Worm (Caenorhabditis elegans): ENCODE measurements around the gene K09A11.1.
A peak's percentile ranks its signal among the peaks of the same experiment; 100 is the strongest.

Gene K09A11.1

ce11 chrX:13251914-13252434 is 10.3 kb upstream of the K09A11.1 start, which contains the start of gene nhr-32:
Gene nhr-32 (plus strand): TSS chrX:13251964.
- TF ChIP-seq nhr-25 (tag; optimal IDR thresholded peaks at IDR 0.05; ENCODE audit: borderline replicate concordance, insufficient read depth), result no peak
- peak in 1 of 2 experiments; percentile 22 for TF ChIP-seq mdl-1 (tag; optimal IDR thresholded peaks at IDR 0.05)
- TF ChIP-seq lin-15B (tag; optimal IDR thresholded peaks at IDR 0.05), result no peak
- TF ChIP-seq nhr-11 (tag; optimal IDR thresholded peaks at IDR 0.05), result no peak
- TF ChIP-seq mes-2 (tag; optimal IDR thresholded peaks at IDR 0.05; ENCODE audit: poor library complexity, severe bottlenecking), result peak; percentile 19
- TF ChIP-seq snpc-1.2 (GFP tag; IDR thresholded peaks at IDR 0.05), result no peak
- no peak for TF ChIP-seq Y48G9A.11 (GFP tag; IDR thresholded peaks at IDR 0.05)
- TF ChIP-seq madf-9 (GFP tag; conservative IDR thresholded peaks at IDR 0.05), result no peak
- TF ChIP-seq unc-62 (GFP tag; optimal IDR thresholded peaks at IDR 0.05 in 1 of 2), result peak in 1 of 2 experiments; percentile 89
- TF ChIP-seq unc-62 (tag; optimal IDR thresholded peaks at IDR 0.05), result no peak
- TF ChIP-seq daf-8 (GFP tag; IDR thresholded peaks at IDR 0.05), result no peak
- no peak for TF ChIP-seq ZK546.5 (tag; optimal IDR thresholded peaks at IDR 0.05)
- TF ChIP-seq rbr-2 (tag; optimal IDR thresholded peaks at IDR 0.05), result no peak
- TF ChIP-seq hlh-30 (tag; optimal IDR thresholded peaks at IDR 0.05; ENCODE audit: insufficient read depth), result peak; percentile 28
- no peak for TF ChIP-seq nhr-6 (tag; optimal IDR thresholded peaks at IDR 0.05)
- TF ChIP-seq arid-1 (GFP tag; conservative IDR thresholded peaks at IDR 0.05), result no peak
- TF ChIP-seq nhr-102 (tag; optimal IDR thresholded peaks at IDR 0.05), result no peak
- no peak for TF ChIP-seq ceh-32 (tag; optimal IDR thresholded peaks at IDR 0.05; ENCODE audit: poor library complexity)
- TF ChIP-seq aha-1 (tag), result peak; percentile 58
- no peak for TF ChIP-seq attf-4 (tag; optimal IDR thresholded peaks at IDR 0.05)
- TF ChIP-seq jun-1 (tag; optimal IDR thresholded peaks at IDR 0.05), result no peak
- TF ChIP-seq pqm-1 (tag; optimal IDR thresholded peaks at IDR 0.05), result no peak
- no peak for TF ChIP-seq gei-8 (GFP tag; optimal IDR thresholded peaks at IDR 0.05)
- no peak for TF ChIP-seq cey-2 (tag; optimal IDR thresholded peaks at IDR 0.05; ENCODE audit: borderline replicate concordance, insufficient read depth)
- TF ChIP-seq dve-1 (tag; optimal IDR thresholded peaks at IDR 0.05; ENCODE audit: insufficient read depth), result no peak
- TF ChIP-seq F49E8.2 (tag; optimal IDR thresholded peaks at IDR 0.05; ENCODE audit: borderline replicate concordance), result no peak
- no peak for TF ChIP-seq lin-39 (tag; optimal IDR thresholded peaks at IDR 0.05)
- no peak for TF ChIP-seq ces-1 (GFP tag; optimal IDR thresholded peaks at IDR 0.05)
- no peak for TF ChIP-seq dpl-1 (GFP tag; optimal IDR thresholded peaks at IDR 0.05)
- no peak for TF ChIP-seq T20F7.1 (GFP tag; optimal IDR thresholded peaks at IDR 0.05)
- no peak for TF ChIP-seq F37D6.2 (tag; optimal IDR thresholded peaks at IDR 0.05)
- TF ChIP-seq sdz-12 (GFP tag; optimal IDR thresholded peaks at IDR 0.05), result no peak
- no peak for TF ChIP-seq F10B5.3 (tag; optimal IDR thresholded peaks at IDR 0.05)
- TF ChIP-seq dmd-6 (GFP tag; IDR thresholded peaks at IDR 0.05), result peak; percentile 24
- TF ChIP-seq R02D3.7 (tag; optimal IDR thresholded peaks at IDR 0.05), result no peak
- no peak for TF ChIP-seq ceh-20 (GFP tag; IDR thresholded peaks at IDR 0.05)
- no peak for TF ChIP-seq hlh-11 (tag; optimal IDR thresholded peaks at IDR 0.05)
- TF ChIP-seq dmd-9 (GFP tag; IDR thresholded peaks at IDR 0.05), result no peak
- peak; percentile 23 for TF ChIP-seq mxl-3 (GFP tag; optimal IDR thresholded peaks at IDR 0.05)
- no peak for TF ChIP-seq ama-1 (optimal IDR thresholded peaks at IDR 0.05)
- no peak for TF ChIP-seq lin-13 (GFP tag; optimal IDR thresholded peaks at IDR 0.05)
- TF ChIP-seq zip-2 (tag; optimal IDR thresholded peaks at IDR 0.05), result no peak
- TF ChIP-seq daf-12 (tag; optimal IDR thresholded peaks at IDR 0.05), result no peak
